Fruit fly (Drosophila melanogaster) whole organism, embryonic: Measurements from ENCODE around the gene HERC2.

ENCODE experiments used
- BEAF-32 ChIP-seq: fragments of 200-800 bp; sonication (Bioruptor generic); optimal IDR thresholded peaks from 3 replicates; lab custom pipeline; 2017; ENCODE audit warnings: missing biosample characterization, missing genetic modification characterization, mild to moderate bottlenecking, moderate library complexity, missing genetic modification reagents
- Bgb ChIP-seq: fragments of 200-800 bp; sonication (Bioruptor generic); IDR thresholded peaks from 2 replicates; pipeline ENCODE4 v1.3.6; 2022; ENCODE audit warnings: missing biosample characterization, missing genetic modification characterization; ENCODE audit not compliant: partially characterized antibody
- CG1024 ChIP-seq: fragments of 200-800 bp; sonication (Bioruptor generic); IDR thresholded peaks from 2 replicates; pipeline ENCODE4 v1.3.6; 2022; ENCODE audit warnings: missing biosample characterization, missing genetic modification characterization
- CG10654 ChIP-seq: fragments of 200-800 bp; sonication (Bioruptor generic); optimal IDR thresholded peaks from 2 replicates; lab custom pipeline; 2016; ENCODE audit warnings: missing biosample characterization, missing genetic modification characterization
- CG11398 ChIP-seq: fragments of 200-800 bp; sonication (Bioruptor generic); optimal IDR thresholded peaks from 2 replicates; lab custom pipeline; 2016; ENCODE audit warnings: missing biosample characterization, missing genetic modification characterization
- CG12236 ChIP-seq: fragments of 200-800 bp; sonication (Bioruptor generic); optimal IDR thresholded peaks from 2 replicates; lab custom pipeline; 2016; ENCODE audit warnings: missing biosample characterization, missing genetic modification characterization
- CG12391 ChIP-seq: fragments of 200-800 bp; sonication (Bioruptor generic); optimal IDR thresholded peaks from 3 replicates; lab custom pipeline; 2018; ENCODE audit warnings: missing biosample characterization, mild to moderate bottlenecking, missing genetic modification characterization, moderate library complexity
- CG12744 ChIP-seq: fragments of 200-800 bp; sonication (Bioruptor generic); optimal IDR thresholded peaks from 2 replicates; lab custom pipeline; 2016; ENCODE audit warnings: missing biosample characterization, missing genetic modification characterization
- CG14441 ChIP-seq: fragments of 200-800 bp; sonication (Bioruptor generic); IDR thresholded peaks from 2 replicates; pipeline ENCODE4 v1.3.6; 2022; ENCODE audit warnings: missing biosample characterization, missing genetic modification characterization
- CG14860 ChIP-seq: fragments of 200-800 bp; sonication (Bioruptor generic); IDR thresholded peaks from 3 replicates; pipeline ENCODE4 v1.3.6; 2022; ENCODE audit warnings: missing biosample characterization, missing genetic modification characterization; ENCODE audit not compliant: partially characterized antibody
- CG16813 ChIP-seq: fragments of 200-800 bp; sonication (Bioruptor generic); IDR thresholded peaks from 3 replicates; pipeline ENCODE4 v1.3.6; 2022; ENCODE audit warnings: missing biosample characterization, missing genetic modification characterization; ENCODE audit not compliant: partially characterized antibody
- CG17568 ChIP-seq: fragments of 200-800 bp; sonication (Bioruptor generic); optimal IDR thresholded peaks from 2 replicates; lab custom pipeline; 2018; ENCODE audit warnings: missing biosample characterization, mild to moderate bottlenecking, missing genetic modification characterization, moderate library complexity
- CG32532 ChIP-seq: fragments of 200-800 bp; sonication (Bioruptor generic); IDR thresholded peaks from 2 replicates; pipeline ENCODE4 v1.3.6; 2022; ENCODE audit warnings: missing biosample characterization, missing genetic modification characterization
- CG7357 ChIP-seq: fragments of 200-800 bp; sonication (Bioruptor generic); IDR thresholded peaks from 3 replicates; pipeline ENCODE4 v1.3.6; 2022; ENCODE audit warnings: missing biosample characterization, missing genetic modification characterization
- CG7372 ChIP-seq: fragments of 200-800 bp; sonication (Bioruptor generic); IDR thresholded peaks from 2 replicates; pipeline ENCODE4 v1.3.6; 2022; ENCODE audit warnings: missing biosample characterization, missing genetic modification characterization
- CG7556 ChIP-seq: fragments of 200-800 bp; sonication (Bioruptor generic); optimal IDR thresholded peaks from 2 replicates; lab custom pipeline; 2017; ENCODE audit warnings: missing biosample characterization, mild to moderate bottlenecking, missing genetic modification characterization
- CG7786 ChIP-seq: fragments of 200-800 bp; sonication (Bioruptor generic); optimal IDR thresholded peaks from 2 replicates; lab custom pipeline; 2016; ENCODE audit warnings: missing biosample characterization, missing genetic modification characterization
- CTCF ChIP-seq: fragments of 200-800 bp; sonication (Bioruptor generic); optimal IDR thresholded peaks from 2 replicates; lab custom pipeline; 2017; ENCODE audit warnings: missing biosample characterization, mild to moderate bottlenecking, missing genetic modification characterization, moderate library complexity
- Camta ChIP-seq: fragments of 200-800 bp; sonication (Bioruptor generic); optimal IDR thresholded peaks from 2 replicates; lab custom pipeline; 2016; ENCODE audit warnings: missing biosample characterization, missing genetic modification characterization
- Dad ChIP-seq: fragments of 200-800 bp; sonication (Bioruptor generic); optimal IDR thresholded peaks from 3 replicates; lab custom pipeline; 2016; ENCODE audit warnings: missing biosample characterization, missing genetic modification characterization
- Dref ChIP-seq: fragments of 200-800 bp; sonication (Bioruptor generic); IDR thresholded peaks from 2 replicates; pipeline ENCODE4 v1.3.6; 2022; ENCODE audit warnings: missing biosample characterization, missing genetic modification characterization
- Ets65A ChIP-seq: fragments of 200-800 bp; sonication (Bioruptor generic); peaks from one replicate; lab custom pipeline; 2016; ENCODE audit warnings: missing biosample characterization, missing genetic modification characterization
- Fer3 ChIP-seq: fragments of 200-800 bp; sonication (Bioruptor generic); optimal IDR thresholded peaks from 2 replicates; lab custom pipeline; 2018; ENCODE audit warnings: missing biosample characterization, mild to moderate bottlenecking, missing genetic modification characterization, moderate library complexity
- Gug ChIP-seq: fragments of 200-800 bp; sonication (Bioruptor generic); IDR thresholded peaks from 4 replicates; pipeline ENCODE4 v1.3.6; 2022; ENCODE audit warnings: missing biosample characterization, missing genetic modification characterization
- Hr3 ChIP-seq: fragments of 200-800 bp; sonication (Bioruptor generic); optimal IDR thresholded peaks from 3 replicates; lab custom pipeline; 2016; ENCODE audit warnings: missing biosample characterization, missing genetic modification characterization
- Rx ChIP-seq: fragments of 200-800 bp; sonication (Bioruptor generic); IDR thresholded peaks from 2 replicates; pipeline ENCODE4 v1.3.6; 2022; ENCODE audit warnings: missing biosample characterization, missing genetic modification characterization
- Scr ChIP-seq: fragments of 200-800 bp; sonication (Bioruptor generic); IDR thresholded peaks from 2 replicates; pipeline ENCODE4 v1.3.6; 2022; ENCODE audit warnings: missing biosample characterization, missing genetic modification characterization; ENCODE audit not compliant: partially characterized antibody
- Side ChIP-seq: fragments of 200-800 bp; sonication (Bioruptor generic); optimal IDR thresholded peaks from 2 replicates; lab custom pipeline; 2016; ENCODE audit warnings: missing biosample characterization, missing genetic modification characterization
- Sox100B ChIP-seq: fragments of 200-800 bp; sonication (Bioruptor generic); optimal IDR thresholded peaks from 3 replicates; lab custom pipeline; 2018; ENCODE audit warnings: missing biosample characterization, mild to moderate bottlenecking, missing genetic modification characterization
- Sry-δ ChIP-seq: fragments of 200-800 bp; sonication (Bioruptor generic); optimal IDR thresholded peaks from 2 replicates; lab custom pipeline; 2016; ENCODE audit warnings: missing biosample characterization, missing genetic modification characterization
- ap ChIP-seq: fragments of 200-800 bp; sonication (Bioruptor generic); IDR thresholded peaks from 2 replicates; pipeline ENCODE4 v1.3.6; 2022; ENCODE audit warnings: missing biosample characterization, missing genetic modification characterization
- eyg ChIP-seq: fragments of 200-800 bp; sonication (Bioruptor generic); optimal IDR thresholded peaks from 3 replicates; lab custom pipeline; 2016; ENCODE audit warnings: missing biosample characterization, missing genetic modification characterization
- ftz-f1 ChIP-seq: fragments of 200-800 bp; sonication (Bioruptor generic); optimal IDR thresholded peaks from 2 replicates; lab custom pipeline; 2016; ENCODE audit warnings: missing biosample characterization, missing genetic modification characterization
- fu2 ChIP-seq: fragments of 200-800 bp; sonication (Bioruptor generic); optimal IDR thresholded peaks from 2 replicates; lab custom pipeline; 2016; ENCODE audit warnings: missing biosample characterization, missing genetic modification characterization
- grau ChIP-seq: fragments of 200-800 bp; optimal IDR thresholded peaks from 3 replicates; lab custom pipeline; 2019; ENCODE audit warnings: missing biosample characterization, mild to moderate bottlenecking, missing genetic modification characterization, moderate library complexity
- hb ChIP-seq: fragments of 200-800 bp; sonication (Bioruptor generic); IDR thresholded peaks from 3 replicates; pipeline ENCODE4 v1.3.6; 2022; ENCODE audit warnings: missing biosample characterization, missing genetic modification characterization; ENCODE audit not compliant: partially characterized antibody
- knrl ChIP-seq: fragments of 200-800 bp; sonication (Bioruptor generic); IDR thresholded peaks from 3 replicates; pipeline ENCODE4 v1.3.6; 2022; ENCODE audit warnings: missing biosample characterization, missing genetic modification characterization; ENCODE audit not compliant: partially characterized antibody
- mam ChIP-seq: fragments of 200-800 bp; sonication (Bioruptor generic); optimal IDR thresholded peaks from 3 replicates; lab custom pipeline; 2016; ENCODE audit warnings: missing biosample characterization, missing genetic modification characterization
- nerfin-2 ChIP-seq: fragments of 200-800 bp; sonication (Bioruptor generic); IDR thresholded peaks from 2 replicates; pipeline ENCODE4 v1.3.6; 2022; ENCODE audit warnings: missing biosample characterization, missing genetic modification characterization; ENCODE audit not compliant: partially characterized antibody
- pho ChIP-seq: fragments of 200-800 bp; sonication (Bioruptor generic); optimal IDR thresholded peaks from 2 replicates; lab custom pipeline; 2016; ENCODE audit warnings: missing biosample characterization, missing genetic modification characterization
- pzg ChIP-seq: fragments of 200-800 bp; sonication (Bioruptor generic); optimal IDR thresholded peaks from 3 replicates; lab custom pipeline; 2018; ENCODE audit warnings: missing biosample characterization, mild to moderate bottlenecking, missing genetic modification characterization, moderate library complexity
- row ChIP-seq: fragments of 200-800 bp; sonication (Bioruptor generic); IDR thresholded peaks from 3 replicates; pipeline ENCODE4 v1.3.6; 2022; ENCODE audit warnings: missing biosample characterization, missing genetic modification characterization
- sens ChIP-seq: fragments of 200-800 bp; sonication (Bioruptor generic); peaks from one replicate; lab custom pipeline; 2016; ENCODE audit warnings: missing biosample characterization, missing genetic modification characterization
- shn ChIP-seq: fragments of 200-800 bp; sonication (Bioruptor generic); optimal IDR thresholded peaks from 3 replicates; lab custom pipeline; 2016; ENCODE audit warnings: missing biosample characterization, missing genetic modification characterization
- sisA ChIP-seq: fragments of 200-800 bp; sonication (Bioruptor generic); IDR thresholded peaks from 2 replicates; pipeline ENCODE4 v1.3.6; 2022; ENCODE audit warnings: missing biosample characterization, missing genetic modification characterization
- stwl ChIP-seq: fragments of 200-800 bp; sonication (Bioruptor generic); optimal IDR thresholded peaks from 3 replicates; lab custom pipeline; 2018; ENCODE audit warnings: missing biosample characterization, mild to moderate bottlenecking, missing genetic modification characterization, moderate library complexity
- tna ChIP-seq: fragments of 200-800 bp; sonication (Bioruptor generic); IDR thresholded peaks from 2 replicates; pipeline ENCODE4 v1.3.6; 2022; ENCODE audit warnings: missing biosample characterization, missing genetic modification characterization; ENCODE audit not compliant: partially characterized antibody
- yki ChIP-seq: fragments of >200 bp; optimal IDR thresholded peaks from 3 replicates; lab custom pipeline; 2018

The HERC2 gene

dm6 chrX:20376422-20376821 lies 17.8 kb upstream of the HERC2 start, which contains the start of gene CG12679 (continued):
- no peak for TF ChIP-seq stwl
- TF ChIP-seq Ets65A (GFP tag; lab: Kevin White, UChicago): no peak

dm6 chrX:20385865-20386264 lies 8.3 kb upstream of the HERC2 start:
- peak; percentile 70 for TF ChIP-seq CTCF (GFP tag; lab: Kevin White, UChicago)
- TF ChIP-seq CG7556 (GFP tag; lab: Kevin White, UChicago): no peak

- no peak for TF ChIP-seq CG12236
- peak; percentile 63 for TF ChIP-seq Dref (GFP tag; lab: Robert Waterston, UW)
- TF ChIP-seq pzg (GFP tag; lab: Kevin White, UChicago): peak; percentile 21
- peak; percentile 44; the same call in 1 of the 2 replicates for TF ChIP-seq tna (GFP tag; lab: Robert Waterston, UW)
- TF ChIP-seq Hr3 (GFP tag; lab: Kevin White, UChicago): no peak
- TF ChIP-seq shn: no peak
- no peak for TF ChIP-seq CG7357 (GFP tag; lab: Robert Waterston, UW)
- no peak for TF ChIP-seq grau (tag; lab: Kevin White, UChicago)
- no peak for TF ChIP-seq Side
- TF ChIP-seq Gug: no peak
- peak; percentile 73 for TF ChIP-seq CG14860 (GFP tag; lab: Robert Waterston, UW)
- TF ChIP-seq CG7786 (GFP tag; lab: Kevin White, UChicago): no peak
- TF ChIP-seq hb (GFP tag; lab: Robert Waterston, UW): peak; percentile 77
- no peak for TF ChIP-seq Sox100B (GFP tag; lab: Kevin White, UChicago)
- no peak for TF ChIP-seq Sry-δ (GFP tag; lab: Kevin White, UChicago)
- no peak for TF ChIP-seq CG11398 (GFP tag; lab: Kevin White, UChicago)
- TF ChIP-seq CG7556 (GFP tag; lab: Kevin White, UChicago): no peak
- no peak for TF ChIP-seq CG12744 (GFP tag; lab: Kevin White, UChicago)
- TF ChIP-seq CTCF (GFP tag; lab: Kevin White, UChicago): no peak
- no peak for TF ChIP-seq Rx (GFP tag; lab: Robert Waterston, UW)
- TF ChIP-seq CG17568: no peak
- TF ChIP-seq CG7372 (GFP tag; lab: Robert Waterston, UW): no peak
- TF ChIP-seq ap (GFP tag; lab: Robert Waterston, UW): no peak
- TF ChIP-seq row: peak; percentile 31; the same call in 1 of the 3 replicates
- peak; percentile 48 for TF ChIP-seq Scr (GFP tag; lab: Robert Waterston, UW)
- no peak for TF ChIP-seq CG10654 (GFP tag; lab: Kevin White, UChicago)
- TF ChIP-seq Ets65A (GFP tag; lab: Kevin White, UChicago): no peak
- no peak for TF ChIP-seq sisA (GFP tag; lab: Robert Waterston, UW)
- TF ChIP-seq CG32532 (GFP tag; lab: Robert Waterston, UW): no peak
- TF ChIP-seq CG1024 (GFP tag; lab: Robert Waterston, UW): no peak
- TF ChIP-seq Fer3 (tag; lab: Kevin White, UChicago): no peak
- peak; percentile 78 for TF ChIP-seq CG16813
- peak; percentile 30; the same call in 1 of the 2 replicates for TF ChIP-seq Bgb (GFP tag; lab: Robert Waterston, UW)
- TF ChIP-seq fu2: no peak
- TF ChIP-seq CG12391 (tag; lab: Kevin White, UChicago): no peak
- TF ChIP-seq ftz-f1 (GFP tag; lab: Kevin White, UChicago): no peak
- TF ChIP-seq yki (lab: Kevin White, UChicago): no peak
- no peak for TF ChIP-seq eyg (GFP tag; lab: Kevin White, UChicago)
- TF ChIP-seq stwl: peak; percentile 32
- TF ChIP-seq Dad: no peak
- TF ChIP-seq pho (GFP tag; lab: Kevin White, UChicago): no peak
- TF ChIP-seq mam: no peak
- peak; percentile 11 for TF ChIP-seq sens (GFP tag; lab: Kevin White, UChicago)
- no peak for TF ChIP-seq Camta (GFP tag; lab: Kevin White, UChicago)
- TF ChIP-seq nerfin-2: peak; percentile 45; the same call in 1 of the 2 replicates
- TF ChIP-seq knrl (GFP tag; lab: Robert Waterston, UW): peak; percentile 36; the same call in 1 of the 3 replicates
- no peak for TF ChIP-seq CG14441
- peak; percentile 26 for TF ChIP-seq BEAF-32 (GFP tag; lab: Kevin White, UChicago)
Measured at dm6 chrX:20389633-20390032, 4.6 kb upstream of the HERC2 start.
